Worm (Caenorhabditis elegans) whole organism, L2 larva: Measurements from ENCODE around the gene klo-1.

Experiments used
- C34F6.9 ChIP-seq: fragments of 150-350 bp; optimal IDR thresholded peaks from 2 replicates; lab custom pipeline; 2014; ENCODE audit warnings: missing biosample characterization, missing genetic modification characterization
- F13H6.1 ChIP-seq: sonication (generic microtip); optimal IDR thresholded peaks from 2 replicates; lab custom pipeline; 2016; ENCODE audit warnings: missing genetic modification characterization, missing compliant biosample characterization
- R02D3.7 ChIP-seq: fragments of 150-350 bp; optimal IDR thresholded peaks from 2 replicates; lab custom pipeline; 2014; ENCODE audit warnings: missing biosample characterization, missing genetic modification characterization
- Y55F3AM.14 ChIP-seq: fragments of 200-800 bp; sonication (Bioruptor generic); optimal IDR thresholded peaks from 2 replicates; lab custom pipeline; 2018; ENCODE audit warnings: mild to moderate bottlenecking, missing genetic modification characterization, missing compliant biosample characterization
- alr-1 ChIP-seq: fragments of 150-350 bp; optimal IDR thresholded peaks from 2 replicates; lab custom pipeline; 2014; ENCODE audit warnings: missing biosample characterization, missing genetic modification characterization
- aly-2 ChIP-seq: fragments of 150-350 bp; optimal IDR thresholded peaks from 2 replicates; lab custom pipeline; 2014; ENCODE audit warnings: missing biosample characterization, missing genetic modification characterization
- ama-1 ChIP-seq: fragments of 150-350 bp; optimal IDR thresholded peaks from 2 replicates; lab custom pipeline; 2018; ENCODE audit warnings: inconsistent platforms
- blmp-1 ChIP-seq: sonication (generic microtip); optimal IDR thresholded peaks from 2 replicates; lab custom pipeline; 2017; ENCODE audit warnings: missing genetic modification characterization, mild to moderate bottlenecking, missing compliant biosample characterization, antibody characterized with exemption, moderate library complexity; ENCODE audit not compliant: insufficient read depth
- ceh-16 ChIP-seq: fragments of 150-350 bp; optimal IDR thresholded peaks from 2 replicates; lab custom pipeline; 2014; ENCODE audit warnings: missing biosample characterization, missing genetic modification characterization
- ceh-82 ChIP-seq: fragments of 150-350 bp; optimal IDR thresholded peaks from 2 replicates; lab custom pipeline; 2014; ENCODE audit warnings: missing biosample characterization, missing genetic modification characterization
- crh-2 ChIP-seq: sonication (generic microtip); optimal IDR thresholded peaks from 2 replicates; lab custom pipeline; 2017; ENCODE audit warnings: missing biosample characterization, missing genetic modification characterization
- egl-27 ChIP-seq: sonication (generic microtip); optimal IDR thresholded peaks from 3 replicates; lab custom pipeline; 2017; ENCODE audit warnings: missing biosample characterization, missing genetic modification reagents, missing genetic modification characterization
- elt-3 ChIP-seq: sonication (generic microtip); optimal IDR thresholded peaks from 2 replicates; lab custom pipeline; 2017; ENCODE audit warnings: missing biosample characterization, missing genetic modification characterization
- fos-1 ChIP-seq: fragments of 150-350 bp; optimal IDR thresholded peaks from 2 replicates; lab custom pipeline; 2014; ENCODE audit warnings: missing biosample characterization, missing genetic modification characterization
- lin-11 ChIP-seq: fragments of 150-350 bp; sonication (generic microtip); optimal IDR thresholded peaks from 2 replicates; lab custom pipeline; 2014; ENCODE audit warnings: missing biosample characterization, missing genetic modification characterization, inconsistent platforms, mixed read lengths
- lin-13 ChIP-seq: fragments of 150-350 bp; optimal IDR thresholded peaks from 2 replicates; lab custom pipeline; 2014; ENCODE audit warnings: missing biosample characterization, missing genetic modification reagents, missing genetic modification characterization
- mab-5 ChIP-seq: fragments of 150-350 bp; optimal IDR thresholded peaks from 2 replicates; lab custom pipeline; 2014; ENCODE audit warnings: missing biosample characterization, missing genetic modification characterization
- mdl-1 ChIP-seq, 2 experiments: fragments of 150-350 bp in 1 of 2; sonication (generic microtip) in 1 of 2; optimal IDR thresholded peaks; 2 replicates each; lab custom pipeline; 2017; ENCODE audit warnings: missing biosample characterization in 2 of 2, missing genetic modification characterization in 2 of 2
- nhr-10 ChIP-seq: sonication (generic microtip); optimal IDR thresholded peaks from 2 replicates; lab custom pipeline; 2017; ENCODE audit warnings: missing biosample characterization, missing genetic modification characterization
- nhr-11 ChIP-seq: fragments of 150-350 bp; optimal IDR thresholded peaks from 2 replicates; lab custom pipeline; 2014; ENCODE audit warnings: missing biosample characterization, missing genetic modification characterization
- nhr-12 ChIP-seq: fragments of 150-350 bp; optimal IDR thresholded peaks from 2 replicates; lab custom pipeline; 2014; ENCODE audit warnings: missing biosample characterization, missing genetic modification characterization
- nhr-129 ChIP-seq: fragments of 150-350 bp; optimal IDR thresholded peaks from 2 replicates; lab custom pipeline; 2014; ENCODE audit warnings: missing biosample characterization, missing genetic modification characterization
- nhr-21 ChIP-seq: fragments of 150-350 bp; optimal IDR thresholded peaks from 2 replicates; lab custom pipeline; 2014; ENCODE audit warnings: missing biosample characterization, missing genetic modification characterization
- nhr-23 ChIP-seq: fragments of 150-350 bp; optimal IDR thresholded peaks from 2 replicates; lab custom pipeline; 2014; ENCODE audit warnings: missing biosample characterization, missing genetic modification reagents, missing genetic modification characterization
- nhr-237 ChIP-seq: fragments of 150-350 bp; optimal IDR thresholded peaks from 2 replicates; lab custom pipeline; 2014; ENCODE audit warnings: missing biosample characterization, missing genetic modification characterization
- nhr-6 ChIP-seq: fragments of 150-350 bp; optimal IDR thresholded peaks from 2 replicates; lab custom pipeline; 2014; ENCODE audit warnings: missing biosample characterization, missing genetic modification characterization
- peb-1 ChIP-seq: fragments of 150-350 bp; optimal IDR thresholded peaks from 2 replicates; lab custom pipeline; 2014; ENCODE audit warnings: missing biosample characterization, missing genetic modification characterization
- sem-4 ChIP-seq: fragments of 150-350 bp; optimal IDR thresholded peaks from 2 replicates; lab custom pipeline; 2014; ENCODE audit warnings: missing biosample characterization, missing genetic modification reagents, missing genetic modification characterization
- skn-1 ChIP-seq: sonication (generic microtip); optimal IDR thresholded peaks from 2 replicates; lab custom pipeline; 2017; ENCODE audit warnings: missing biosample characterization, missing genetic modification characterization
- sma-3 ChIP-seq: sonication (generic microtip); optimal IDR thresholded peaks from 2 replicates; lab custom pipeline; 2016; ENCODE audit warnings: missing genetic modification reagents, missing genetic modification characterization, missing compliant biosample characterization
- snpc-4 ChIP-seq: fragments of 150-350 bp; optimal IDR thresholded peaks from 2 replicates; lab custom pipeline; 2014; ENCODE audit warnings: missing biosample characterization, missing genetic modification characterization
- unc-39 ChIP-seq: fragments of 150-350 bp; optimal IDR thresholded peaks from 2 replicates; lab custom pipeline; 2014; ENCODE audit warnings: missing biosample characterization, missing genetic modification characterization
- unc-55 ChIP-seq: fragments of 150-350 bp; sonication (generic microtip); optimal IDR thresholded peaks from 3 replicates; lab custom pipeline; 2014; ENCODE audit warnings: missing biosample characterization, missing genetic modification reagents, missing genetic modification characterization
- zag-1 ChIP-seq: fragments of 150-350 bp; optimal IDR thresholded peaks from 2 replicates; lab custom pipeline; 2014; ENCODE audit warnings: missing biosample characterization, missing genetic modification characterization
- ztf-1 ChIP-seq: fragments of 200-800 bp; sonication (Bioruptor generic); conservative IDR thresholded peaks from 2 replicates; pipeline ENCODE4 v1.3.6; 2022; ENCODE audit warnings: missing genetic modification characterization, missing compliant biosample characterization
- ztf-4 ChIP-seq: fragments of 150-350 bp; optimal IDR thresholded peaks from 2 replicates; lab custom pipeline; 2014; ENCODE audit warnings: missing biosample characterization, missing genetic modification characterization

klo-1 gene

DNA sequence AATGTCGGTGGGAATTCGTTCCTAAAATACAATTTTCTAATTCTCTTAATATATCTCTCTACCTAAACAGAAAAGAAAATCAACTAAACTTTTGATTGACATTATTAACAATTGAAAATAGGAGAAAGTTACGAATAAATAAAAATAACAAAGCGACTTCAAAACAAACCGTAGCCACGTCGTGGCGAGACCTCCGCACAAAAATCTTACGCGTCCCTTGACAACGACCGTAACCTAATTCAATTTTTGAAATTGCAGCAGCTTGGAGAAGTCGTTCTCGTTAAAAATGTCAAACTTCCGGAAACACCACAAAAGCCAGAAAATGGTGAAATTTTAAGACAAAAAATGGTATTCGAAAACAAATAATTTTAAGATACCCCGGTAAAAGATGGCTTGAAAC is 16.3 kb upstream of the klo-1 start:
- TF ChIP-seq unc-55 (GFP tag; lab: Kevin White, UChicago): no peak
- TF ChIP-seq sem-4 (tag; lab: Kevin White, UChicago): no peak
- TF ChIP-seq nhr-10 (tag; lab: Kevin White, UChicago): no peak
- no peak for TF ChIP-seq unc-39
- TF ChIP-seq ama-1: no peak
- no peak for TF ChIP-seq nhr-23 (tag; lab: Kevin White, UChicago)
- no peak for TF ChIP-seq nhr-237 (tag; lab: Kevin White, UChicago)
- no peak for TF ChIP-seq zag-1 (tag; lab: Kevin White, UChicago)
- TF ChIP-seq crh-2: no peak
- TF ChIP-seq F13H6.1 (tag; lab: Kevin White, UChicago): no peak
- TF ChIP-seq ztf-4 (tag; lab: Kevin White, UChicago): no peak
- no peak for TF ChIP-seq nhr-11 (tag; lab: Kevin White, UChicago)
- no peak for TF ChIP-seq alr-1 (tag; lab: Kevin White, UChicago)
- TF ChIP-seq nhr-12 (tag; lab: Kevin White, UChicago): no peak
- TF ChIP-seq ceh-82 (tag; lab: Kevin White, UChicago): no peak
- no peak for TF ChIP-seq snpc-4
- no peak for TF ChIP-seq lin-11 (tag; lab: Kevin White, UChicago)
- no peak for TF ChIP-seq egl-27 (tag; lab: Kevin White, UChicago)
- TF ChIP-seq blmp-1 (tag; lab: Kevin White, UChicago): no peak
- TF ChIP-seq fos-1 (tag; lab: Kevin White, UChicago): no peak
- TF ChIP-seq, all 48 proteins: peak for 0

DNA sequence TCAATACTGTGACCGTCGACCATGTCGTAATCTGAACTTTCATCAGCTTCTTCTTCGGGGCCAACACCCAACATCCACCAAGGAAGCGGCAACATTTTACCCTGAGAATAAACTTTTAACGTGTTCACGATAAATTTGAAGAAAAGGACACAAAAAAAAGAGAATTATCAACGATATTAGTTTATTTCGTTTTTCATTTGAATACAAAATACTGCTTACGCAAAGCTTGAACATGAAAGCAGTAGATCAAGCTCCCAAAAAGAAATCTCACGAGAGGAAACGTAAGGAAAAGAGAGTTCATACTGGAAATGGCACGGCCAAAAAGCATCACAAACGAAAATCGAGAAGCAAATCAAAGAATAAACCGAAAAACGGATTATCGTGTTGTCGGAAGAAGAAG is 15.7 kb upstream of the klo-1 start, which contains the start of the genes C46A5.6 and C46A5.1:
TSS of gene C46A5.6 (minus strand) at position 101 of the 400 bp plus-strand sequence.
TSS of gene C46A5.1 (plus strand) at position 184 of the 400 bp plus-strand sequence.
- TF ChIP-seq ceh-16 (tag; lab: Kevin White, UChicago): no peak
- no peak for TF ChIP-seq ztf-4 (tag; lab: Kevin White, UChicago)
- TF ChIP-seq F13H6.1 (tag; lab: Kevin White, UChicago): no peak
- TF ChIP-seq nhr-12 (tag; lab: Kevin White, UChicago): no peak
- no peak for TF ChIP-seq lin-13 (GFP tag; lab: Kevin White, UChicago)
- no peak for TF ChIP-seq mab-5 (tag; lab: Kevin White, UChicago)
- no peak for TF ChIP-seq aly-2 (tag; lab: Kevin White, UChicago)
- no peak for TF ChIP-seq C34F6.9 (tag; lab: Kevin White, UChicago)
- no peak for TF ChIP-seq blmp-1 (tag; lab: Kevin White, UChicago)
- TF ChIP-seq Y55F3AM.14 (GFP tag; lab: Kevin White, UChicago): no peak

- TF ChIP-seq nhr-6 (tag; lab: Kevin White, UChicago): no peak
- no peak for TF ChIP-seq R02D3.7 (tag; lab: Kevin White, UChicago)
- TF ChIP-seq mdl-1 (tag; optimal IDR thresholded peaks at IDR 0.05; lab: Kevin White, UChicago): no peak
- no peak for TF ChIP-seq Y55F3AM.14 (GFP tag; lab: Kevin White, UChicago)
- no peak for TF ChIP-seq blmp-1 (tag; lab: Kevin White, UChicago)
- no peak for TF ChIP-seq ztf-1
- no peak for TF ChIP-seq ama-1
Observed at ce11 chrIV:7760117-7760516, 12.1 kb upstream of the klo-1 start, which contains the start of gene del-7. TSS of gene del-7 (plus strand) at chrIV:7760417.

- TF ChIP-seq ama-1: no peak
- TF ChIP-seq sma-3: no peak
- no peak for TF ChIP-seq skn-1
- TF ChIP-seq nhr-10 (tag; lab: Kevin White, UChicago): no peak
- no peak for TF ChIP-seq nhr-237 (tag; lab: Kevin White, UChicago)
- TF ChIP-seq R02D3.7 (tag; lab: Kevin White, UChicago): no peak
- TF ChIP-seq nhr-21: no peak
- no peak for TF ChIP-seq C34F6.9 (tag; lab: Kevin White, UChicago)
- TF ChIP-seq mdl-1 (tag; optimal IDR thresholded peaks at IDR 0.05; lab: Kevin White, UChicago): no peak
Observed at ce11 chrIV:7759527-7759926, 11.5 kb upstream of the klo-1 start, which contains the start of gene dsb-3. TSS of gene dsb-3 (minus strand) at chrIV:7759627.

ce11 chrIV:7757245-7757644 is 9.2 kb upstream of the klo-1 start, which contains the start of gene C46A5.4:
TSS of gene C46A5.4 (minus strand) at chrIV:7757345.
- TF ChIP-seq peb-1 (no peak), R02D3.7 (tag; lab: Kevin White, UChicago) (no peak), mdl-1 (tag; optimal IDR thresholded peaks at IDR 0.05; lab: Kevin White, UChicago) (no peak), elt-3 (tag; lab: Kevin White, UChicago) (no peak), ceh-16 (tag; lab: Kevin White, UChicago) (no peak), nhr-129 (tag; lab: Kevin White, UChicago) (no peak), lin-13 (GFP tag; lab: Kevin White, UChicago) (no peak)
